Worm (Caenorhabditis elegans) whole organism, L1 larva: ENCODE data around the gene dmd-6.

Source experiments
- blmp-1 ChIP-seq: fragments of 150-350 bp; optimal IDR thresholded peaks from 2 replicates; lab custom pipeline; 2014; ENCODE audit warnings: missing biosample characterization, missing genetic modification characterization
- ceh-8 ChIP-seq: fragments of 200-800 bp; sonication (Bioruptor generic); optimal IDR thresholded peaks from 2 replicates; lab custom pipeline; 2018; ENCODE audit warnings: mild to moderate bottlenecking, missing genetic modification characterization, moderate library complexity, missing compliant biosample characterization
- ceh-88 ChIP-seq: fragments of 200-800 bp; sonication (Bioruptor generic); IDR thresholded peaks from 2 replicates; pipeline ENCODE4 v1.3.6; 2022; ENCODE audit warnings: missing genetic modification characterization, missing compliant biosample characterization
- ets-5 ChIP-seq: fragments of 200-800 bp; sonication (Bioruptor generic); IDR thresholded peaks from 2 replicates; pipeline ENCODE4 v1.3.6; 2022; ENCODE audit warnings: missing genetic modification characterization, missing compliant biosample characterization
- isw-1 ChIP-seq: fragments of 200-800 bp; sonication (Bioruptor generic); IDR thresholded peaks from 2 replicates; pipeline ENCODE4 v1.3.6; 2022; ENCODE audit warnings: missing genetic modification characterization, missing compliant biosample characterization
- lin-15B ChIP-seq: fragments of 150-350 bp; sonication (generic microtip); optimal IDR thresholded peaks from 3 replicates; lab custom pipeline; 2014; ENCODE audit warnings: missing biosample characterization, missing genetic modification characterization
- nhr-11 ChIP-seq: fragments of 150-350 bp; optimal IDR thresholded peaks from 2 replicates; lab custom pipeline; 2014; ENCODE audit warnings: missing biosample characterization, missing genetic modification characterization
- nhr-12 ChIP-seq: sonication (generic microtip); optimal IDR thresholded peaks from 2 replicates; lab custom pipeline; 2017; ENCODE audit warnings: missing biosample characterization, missing genetic modification characterization
- nhr-237 ChIP-seq: fragments of 150-350 bp; optimal IDR thresholded peaks from 2 replicates; lab custom pipeline; 2014; ENCODE audit warnings: missing biosample characterization, missing genetic modification characterization
- nhr-76 ChIP-seq: sonication (generic microtip); optimal IDR thresholded peaks from 2 replicates; lab custom pipeline; 2017; ENCODE audit warnings: missing biosample characterization, missing genetic modification characterization
- tlp-1 ChIP-seq: fragments of 150-350 bp; optimal IDR thresholded peaks from 2 replicates; lab custom pipeline; 2014; ENCODE audit warnings: missing biosample characterization, missing genetic modification characterization
- unc-62 ChIP-seq: fragments of 150-350 bp; optimal IDR thresholded peaks from 2 replicates; lab custom pipeline; 2014; ENCODE audit warnings: missing biosample characterization, missing genetic modification reagents, missing genetic modification characterization

- TF ChIP-seq nhr-76 = no peak
- TF ChIP-seq nhr-12 (tag; lab: Kevin White, UChicago) = no peak
- TF ChIP-seq lin-15B (tag; lab: Kevin White, UChicago) = no peak
- TF ChIP-seq blmp-1 (tag; lab: Kevin White, UChicago) = no peak
- TF ChIP-seq unc-62 (GFP tag; lab: Kevin White, UChicago) = no peak
- no peak for TF ChIP-seq ceh-88 (GFP tag; lab: Robert Waterston, UW)
- no peak for TF ChIP-seq isw-1 (GFP tag; lab: Robert Waterston, UW)
- no peak for TF ChIP-seq ets-5
- TF ChIP-seq ceh-8 (GFP tag; lab: Kevin White, UChicago) = no peak
- no peak for TF ChIP-seq tlp-1 (tag; lab: Kevin White, UChicago)
- no peak for TF ChIP-seq nhr-11
- TF ChIP-seq nhr-237 (tag; lab: Kevin White, UChicago) = no peak
These were observed 1.1 kb downstream of the dmd-6 start for ce11 chrIV:14617498-14617897.
